Worm (Caenorhabditis elegans): ENCODE results near the gene lsm-1.

lsm-1 gene

DNA sequence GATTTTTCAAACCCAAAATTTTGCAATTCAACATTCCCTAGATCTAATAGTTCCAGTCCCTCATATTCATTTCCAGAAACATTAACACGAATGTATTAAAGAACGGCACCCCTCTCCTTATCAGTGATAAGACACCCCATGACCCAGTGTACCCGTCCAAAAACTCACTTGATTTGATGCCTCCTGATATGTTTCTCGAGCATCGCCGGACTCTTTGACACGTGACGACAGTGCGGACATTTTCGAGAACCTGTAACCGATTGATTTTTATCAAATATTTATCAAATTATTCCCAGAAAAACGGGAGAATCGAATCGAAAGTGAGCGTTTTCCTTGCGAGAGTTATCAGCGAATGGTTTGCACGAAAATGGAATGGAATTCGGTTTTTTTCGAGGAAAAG is 24.2 kb downstream of the lsm-1 start:
- TF ChIP-seq hlh-30 (tag; optimal IDR thresholded peaks at IDR 0.05; ENCODE audit: insufficient read depth) = peak; percentile 26
- no peak for TF ChIP-seq C08G9.2 (tag; optimal IDR thresholded peaks at IDR 0.05)
- TF ChIP-seq hlh-8 (tag; optimal IDR thresholded peaks at IDR 0.05) = no peak
- no peak for TF ChIP-seq ceh-2 (tag; optimal IDR thresholded peaks at IDR 0.05)
- TF ChIP-seq fkh-10 (GFP tag; optimal IDR thresholded peaks at IDR 0.05) = no peak
- no peak for TF ChIP-seq pat-9 (tag; optimal IDR thresholded peaks at IDR 0.05)
- TF ChIP-seq pqm-1 (tag; optimal IDR thresholded peaks at IDR 0.05) = no peak
- TF ChIP-seq elt-2 (tag; optimal IDR thresholded peaks at IDR 0.05) = peak; percentile 80
- TF ChIP-seq tbx-7 (tag; optimal IDR thresholded peaks at IDR 0.05) = no peak
- no peak for TF ChIP-seq unc-42 (tag; optimal IDR thresholded peaks at IDR 0.05)

DNA sequence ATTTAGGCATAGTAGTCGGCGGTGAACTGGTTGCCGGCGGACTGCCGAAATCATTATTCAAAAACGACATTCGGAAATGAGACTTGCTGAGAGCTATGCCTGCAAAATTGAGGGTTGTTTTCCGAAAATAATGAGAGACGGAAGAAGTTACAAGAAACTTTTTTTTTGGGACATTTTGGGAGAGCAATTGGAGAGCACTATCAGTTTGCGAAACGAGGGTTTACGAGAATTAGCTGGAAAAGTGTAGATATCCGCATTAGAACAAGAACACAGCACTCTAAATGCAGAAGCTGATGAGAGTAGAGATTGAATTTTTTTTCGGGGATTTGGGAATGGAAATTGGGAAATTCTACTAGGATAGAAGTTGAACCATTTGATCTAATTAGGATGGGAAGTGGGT is 25.7 kb downstream of the lsm-1 start, which contains the start of gene pqm-1:
pqm-1 (minus strand) TSS at position 101 of the 400 bp plus-strand sequence.
- TF ChIP-seq nhr-232 (tag; optimal IDR thresholded peaks at IDR 0.05) (no peak), dmd-4 (tag; optimal IDR thresholded peaks at IDR 0.05; ENCODE audit: borderline replicate concordance) (no peak), ceh-14 (tag; optimal IDR thresholded peaks at IDR 0.05) (no peak), pha-2 (tag; optimal IDR thresholded peaks at IDR 0.05) (no peak), T23F11.4 (GFP tag; optimal IDR thresholded peaks at IDR 0.05) (no peak)

DNA sequence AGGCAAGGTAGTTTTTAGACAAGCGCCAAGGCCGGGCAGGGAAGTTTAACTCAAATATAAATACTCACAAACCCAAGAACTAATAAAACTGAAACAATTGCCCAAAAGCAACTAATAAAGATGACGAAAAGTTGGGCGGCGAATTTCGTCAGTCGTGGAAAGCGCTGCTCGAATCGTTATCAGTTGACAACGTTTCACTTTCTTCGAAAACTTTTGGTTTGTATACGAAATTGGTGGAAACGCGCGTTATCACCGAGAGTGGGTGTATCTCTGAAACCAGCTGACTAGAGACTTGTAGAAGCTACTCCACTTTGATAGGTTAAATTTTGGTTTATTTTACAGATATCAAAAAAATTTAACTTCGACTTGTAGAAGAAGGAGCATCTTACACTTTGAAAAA is 26.3 kb downstream of the lsm-1 start:
- TF ChIP-seq ceh-9 (tag; optimal IDR thresholded peaks at IDR 0.05) (no peak), K09A11.1 (tag; optimal IDR thresholded peaks at IDR 0.05; ENCODE audit: insufficient read depth) (no peak), ceh-19 (GFP tag; optimal IDR thresholded peaks at IDR 0.05) (no peak), gmeb-2 (tag; optimal IDR thresholded peaks at IDR 0.05) (no peak), ceh-31 (tag; optimal IDR thresholded peaks at IDR 0.05) (no peak), unc-86 (tag; optimal IDR thresholded peaks at IDR 0.05) (no peak), sox-4 (tag; optimal IDR thresholded peaks at IDR 0.05) (no peak), nhr-11 (tag; optimal IDR thresholded peaks at IDR 0.05) (no peak), che-1 (tag; optimal IDR thresholded peaks at IDR 0.05) (no peak), ztf-16 (tag; optimal IDR thresholded peaks at IDR 0.05) (no peak), pax-1 (tag; optimal IDR thresholded peaks at IDR 0.05) (no peak)

DNA sequence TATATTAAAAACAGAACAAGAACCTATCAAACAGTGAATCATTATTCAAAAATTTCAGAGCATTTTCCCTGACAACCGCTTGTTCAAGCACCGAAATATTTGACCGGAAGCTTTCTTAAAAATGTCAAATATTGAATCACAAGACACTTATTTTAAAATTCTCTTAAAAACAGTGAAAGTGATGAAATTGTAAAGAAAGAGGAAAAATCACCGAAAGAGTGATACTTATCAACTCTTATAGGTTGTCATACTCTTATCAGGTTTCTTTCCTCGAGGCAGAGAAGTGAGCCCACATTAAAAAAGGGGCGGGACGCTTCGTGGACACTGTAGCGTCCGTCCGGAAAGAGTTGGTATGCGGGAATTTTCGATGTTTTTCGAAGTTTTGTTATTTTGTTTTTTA is 27.1 kb downstream of the lsm-1 start:
- TF ChIP-seq lim-6 (tag; optimal IDR thresholded peaks at IDR 0.05) = no peak
- peak; percentile 48 for TF ChIP-seq elt-2 (tag; optimal IDR thresholded peaks at IDR 0.05)
- TF ChIP-seq hlh-15 (tag; optimal IDR thresholded peaks at IDR 0.05) = no peak

DNA sequence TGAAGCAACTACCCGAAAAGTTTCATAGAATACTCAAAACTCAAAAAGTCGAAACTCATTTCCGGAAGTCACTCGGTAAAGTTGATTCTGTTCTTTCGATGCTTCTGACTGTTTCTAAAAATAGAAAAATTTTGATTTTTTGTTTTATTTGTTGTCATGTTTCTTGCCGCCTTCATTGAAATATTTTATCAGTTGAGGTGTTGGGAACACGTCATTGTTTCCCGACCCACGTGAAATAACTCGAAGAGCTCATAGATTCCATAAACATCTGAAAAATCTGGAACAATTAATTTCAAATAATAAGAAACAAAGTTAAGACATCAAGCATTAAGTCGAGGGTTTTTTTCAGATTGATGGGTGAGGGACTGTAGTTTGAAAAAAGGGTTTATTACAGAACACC is 28.2 kb downstream of the lsm-1 start:
- TF ChIP-seq odd-2 (tag; optimal IDR thresholded peaks at IDR 0.05) = no peak
- TF ChIP-seq npax-4 (tag; optimal IDR thresholded peaks at IDR 0.05) = no peak
- TF ChIP-seq hlh-30 (tag; optimal IDR thresholded peaks at IDR 0.05; ENCODE audit: insufficient read depth) = no peak
- no peak for TF ChIP-seq ref-2 (tag; optimal IDR thresholded peaks at IDR 0.05)
- TF ChIP-seq ama-1 (optimal IDR thresholded peaks at IDR 0.05) = no peak
- no peak for TF ChIP-seq dmd-4 (tag; optimal IDR thresholded peaks at IDR 0.05; ENCODE audit: borderline replicate concordance)

DNA sequence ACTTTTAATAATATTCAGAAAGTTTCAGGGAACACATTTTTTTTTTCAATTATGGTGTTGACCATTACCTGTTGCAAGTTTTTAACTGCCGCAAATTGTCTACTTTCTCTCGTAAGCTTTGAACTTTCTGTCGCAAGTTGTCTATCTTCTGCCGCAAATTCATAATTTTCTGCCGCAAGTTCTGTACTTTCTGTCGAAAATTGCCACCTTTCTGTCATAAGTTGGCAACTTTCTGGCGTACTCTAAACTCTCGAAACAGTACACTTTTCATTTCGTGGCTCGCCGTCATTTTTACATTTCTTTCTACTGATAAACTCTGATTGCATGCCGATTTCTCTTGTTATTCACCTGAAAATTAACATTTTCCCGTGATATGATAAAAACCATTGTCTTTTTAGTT is 28.6 kb downstream of the lsm-1 start:
- TF ChIP-seq K02D7.2 (tag; optimal IDR thresholded peaks at IDR 0.05) = no peak
- TF ChIP-seq nhr-232 (tag; optimal IDR thresholded peaks at IDR 0.05) = no peak
- no peak for TF ChIP-seq sox-4 (tag; optimal IDR thresholded peaks at IDR 0.05)
- TF ChIP-seq pax-1 (tag; optimal IDR thresholded peaks at IDR 0.05) = no peak
- TF ChIP-seq tbx-2 (tag; optimal IDR thresholded peaks at IDR 0.05) = no peak
- TF ChIP-seq nhr-11 (tag; optimal IDR thresholded peaks at IDR 0.05) = no peak
- TF ChIP-seq ceh-24 (tag; optimal IDR thresholded peaks at IDR 0.05) = no peak
- no peak for TF ChIP-seq fax-1 (tag; optimal IDR thresholded peaks at IDR 0.05)
- no peak for TF ChIP-seq K09A11.1 (tag; optimal IDR thresholded peaks at IDR 0.05; ENCODE audit: insufficient read depth)
- TF ChIP-seq pha-4 (tag; optimal IDR thresholded peaks at IDR 0.05) = no peak
- no peak for TF ChIP-seq che-1 (tag; optimal IDR thresholded peaks at IDR 0.05)
- TF ChIP-seq ama-1 (optimal IDR thresholded peaks at IDR 0.05) = no peak
- no peak for TF ChIP-seq C38D4.7 (GFP tag; optimal IDR thresholded peaks at IDR 0.05)
- no peak for TF ChIP-seq tbx-7 (tag; optimal IDR thresholded peaks at IDR 0.05)
- TF ChIP-seq dmd-4 (tag; optimal IDR thresholded peaks at IDR 0.05; ENCODE audit: borderline replicate concordance) = no peak
- no peak for TF ChIP-seq ets-4 (tag; optimal IDR thresholded peaks at IDR 0.05)
- no peak for TF ChIP-seq pag-3 (tag; optimal IDR thresholded peaks at IDR 0.05; ENCODE audit: borderline replicate concordance)

Data from whole organism, late embryonic.